Worm (Caenorhabditis elegans) whole organism, mixed stage, embryonic: ENCODE measurements around the gene arrd-9.

Source experiments
- M03D4.4 ChIP-seq: sonication (generic microtip); optimal IDR thresholded peaks from 2 replicates; lab custom pipeline; 2017; ENCODE audit warnings: mild to moderate bottlenecking, missing genetic modification characterization, missing compliant biosample characterization
- bed-3 ChIP-seq: fragments of 200-800 bp; sonication (Bioruptor generic); optimal IDR thresholded peaks from 3 replicates; lab custom pipeline; 2018; ENCODE audit warnings: mild to moderate bottlenecking, missing genetic modification characterization, moderate library complexity, missing compliant biosample characterization
- ceh-39 ChIP-seq: fragments of 150-350 bp; optimal IDR thresholded peaks from 2 replicates; lab custom pipeline; 2014; ENCODE audit warnings: missing biosample characterization, missing genetic modification characterization
- ceh-43 ChIP-seq: fragments of 200-800 bp; sonication (Bioruptor generic); optimal IDR thresholded peaks from 2 replicates; lab custom pipeline; 2018; ENCODE audit warnings: mild to moderate bottlenecking, missing genetic modification characterization, moderate library complexity, missing compliant biosample characterization
- ceh-83 ChIP-seq: fragments of 200-800 bp; sonication (Bioruptor generic); optimal IDR thresholded peaks from 2 replicates; lab custom pipeline; 2018; ENCODE audit warnings: mild to moderate bottlenecking, missing genetic modification characterization, missing compliant biosample characterization
- ces-1 ChIP-seq: fragments of 150-350 bp; optimal IDR thresholded peaks from 2 replicates; lab custom pipeline; 2014; ENCODE audit warnings: missing biosample characterization, missing genetic modification reagents, missing genetic modification characterization
- cnd-1 ChIP-seq: fragments of 200-800 bp; sonication (Bioruptor generic); optimal IDR thresholded peaks from 2 replicates; lab custom pipeline; 2018; ENCODE audit warnings: mild to moderate bottlenecking, missing genetic modification characterization, missing compliant biosample characterization
- drap-1 ChIP-seq: fragments of 200-800 bp; sonication (Bioruptor generic); optimal IDR thresholded peaks from 3 replicates; lab custom pipeline; 2018; ENCODE audit warnings: mild to moderate bottlenecking, missing genetic modification characterization, missing compliant biosample characterization
- elt-1 ChIP-seq: sonication (generic microtip); optimal IDR thresholded peaks from 2 replicates; lab custom pipeline; 2017; ENCODE audit warnings: missing genetic modification characterization, mild to moderate bottlenecking, missing compliant biosample characterization, antibody characterized with exemption, moderate library complexity, borderline replicate concordance; ENCODE audit not compliant: insufficient read depth
- elt-3 ChIP-seq: fragments of 150-350 bp; optimal IDR thresholded peaks from 2 replicates; lab custom pipeline; 2014; ENCODE audit warnings: missing biosample characterization, missing genetic modification characterization
- flh-1 ChIP-seq: fragments of 200-800 bp; sonication (Bioruptor generic); optimal IDR thresholded peaks from 2 replicates; lab custom pipeline; 2018; ENCODE audit warnings: mild to moderate bottlenecking, missing genetic modification characterization, moderate library complexity, missing compliant biosample characterization
- ham-2 ChIP-seq: fragments of 200-800 bp; sonication (Bioruptor generic); optimal IDR thresholded peaks from 2 replicates; lab custom pipeline; 2018; ENCODE audit warnings: mild to moderate bottlenecking, missing genetic modification characterization, missing compliant biosample characterization
- hlh-1 ChIP-seq: fragments of 150-350 bp; optimal IDR thresholded peaks from 2 replicates; lab custom pipeline; 2014; ENCODE audit warnings: missing biosample characterization, missing genetic modification reagents, missing genetic modification characterization
- lin-13 ChIP-seq: fragments of 150-350 bp; optimal IDR thresholded peaks from 2 replicates; lab custom pipeline; 2014; ENCODE audit warnings: missing biosample characterization, missing genetic modification characterization
- lsy-2 ChIP-seq: fragments of 150-350 bp; optimal IDR thresholded peaks from 2 replicates; lab custom pipeline; 2014; ENCODE audit warnings: missing biosample characterization, missing genetic modification characterization
- mab-5 ChIP-seq: fragments of 150-350 bp; optimal IDR thresholded peaks from 2 replicates; lab custom pipeline; 2014; ENCODE audit warnings: missing biosample characterization, missing genetic modification characterization
- mep-1 ChIP-seq: fragments of 150-350 bp; optimal IDR thresholded peaks from 2 replicates; lab custom pipeline; 2017; ENCODE audit warnings: missing biosample characterization, missing genetic modification reagents, missing genetic modification characterization, inconsistent platforms
- mls-2 ChIP-seq: sonication (generic microtip); optimal IDR thresholded peaks from 2 replicates; lab custom pipeline; 2016; ENCODE audit warnings: mild to moderate bottlenecking, missing genetic modification characterization, moderate library complexity, missing compliant biosample characterization
- nhr-12 ChIP-seq: fragments of 150-350 bp; optimal IDR thresholded peaks from 2 replicates; lab custom pipeline; 2014; ENCODE audit warnings: missing biosample characterization, missing genetic modification characterization
- nhr-2 ChIP-seq: fragments of 150-350 bp; optimal IDR thresholded peaks from 2 replicates; lab custom pipeline; 2014; ENCODE audit warnings: missing biosample characterization, missing genetic modification characterization
- nhr-237 ChIP-seq: fragments of 150-350 bp; optimal IDR thresholded peaks from 2 replicates; lab custom pipeline; 2014; ENCODE audit warnings: missing biosample characterization, missing genetic modification characterization
- nhr-28 ChIP-seq: fragments of 150-350 bp; optimal IDR thresholded peaks from 2 replicates; lab custom pipeline; 2014; ENCODE audit warnings: missing biosample characterization, missing genetic modification characterization
- nhr-76 ChIP-seq: sonication (generic microtip); optimal IDR thresholded peaks from 2 replicates; lab custom pipeline; 2017; ENCODE audit warnings: missing biosample characterization, missing genetic modification characterization
- pha-4 ChIP-seq: fragments of 150-350 bp; optimal IDR thresholded peaks from 2 replicates; lab custom pipeline; 2018; ENCODE audit warnings: missing biosample characterization, missing genetic modification reagents, missing genetic modification characterization
- sem-2 ChIP-seq: fragments of 200-800 bp; sonication (Bioruptor generic); optimal IDR thresholded peaks from 2 replicates; lab custom pipeline; 2018; ENCODE audit warnings: mild to moderate bottlenecking, missing genetic modification characterization, missing compliant biosample characterization
- snpc-4 ChIP-seq: fragments of 150-350 bp; optimal IDR thresholded peaks from 2 replicates; lab custom pipeline; 2014; ENCODE audit warnings: missing biosample characterization, missing genetic modification characterization
- sptf-1 ChIP-seq: sonication (generic microtip); optimal IDR thresholded peaks from 2 replicates; lab custom pipeline; 2017; ENCODE audit warnings: mild to moderate bottlenecking, missing genetic modification characterization, moderate library complexity, missing compliant biosample characterization
- unc-120 ChIP-seq: sonication (generic microtip); optimal IDR thresholded peaks from 2 replicates; lab custom pipeline; 2017; ENCODE audit warnings: missing genetic modification characterization, missing compliant biosample characterization; ENCODE audit not compliant: poor library complexity, severe bottlenecking
- unc-39 ChIP-seq: fragments of 150-350 bp; optimal IDR thresholded peaks from 2 replicates; lab custom pipeline; 2014; ENCODE audit warnings: missing biosample characterization, missing genetic modification characterization
- unc-62 ChIP-seq: fragments of 150-350 bp; optimal IDR thresholded peaks from 2 replicates; lab custom pipeline; 2014; ENCODE audit warnings: missing biosample characterization, missing genetic modification reagents, missing genetic modification characterization
- zip-8 ChIP-seq: fragments of 150-350 bp; optimal IDR thresholded peaks from 2 replicates; lab custom pipeline; 2014; ENCODE audit warnings: missing biosample characterization, missing genetic modification characterization

Gene arrd-9

DNA sequence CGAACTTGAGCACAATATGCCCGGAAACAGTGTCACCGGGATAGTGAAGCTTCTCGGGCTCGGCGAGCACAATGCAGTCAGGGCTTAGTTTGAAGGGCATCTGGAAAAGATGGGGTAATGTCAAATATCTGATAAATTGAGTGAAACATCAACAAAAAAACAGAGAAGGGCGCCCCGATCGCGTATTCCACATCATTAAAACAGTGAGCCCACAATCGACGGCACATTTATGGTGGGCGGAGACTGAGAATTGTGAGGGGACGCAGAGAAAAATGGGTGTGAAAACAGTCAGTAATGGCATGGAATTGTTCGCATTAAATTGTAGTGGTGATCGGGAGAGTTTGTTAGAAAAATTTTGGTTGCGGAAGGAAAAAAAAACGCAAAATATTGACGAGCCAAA, at the start of gene arrd-9:
Gene arrd-9, minus strand, starts transcription at position 101 of the 400 bp plus-strand sequence.
- TF ChIP-seq ceh-43 (GFP tag; lab: Kevin White, UChicago) (no peak), sptf-1 (tag; lab: Kevin White, UChicago) (no peak), zip-8 (no peak), elt-3 (tag; lab: Kevin White, UChicago) (no peak)

DNA sequence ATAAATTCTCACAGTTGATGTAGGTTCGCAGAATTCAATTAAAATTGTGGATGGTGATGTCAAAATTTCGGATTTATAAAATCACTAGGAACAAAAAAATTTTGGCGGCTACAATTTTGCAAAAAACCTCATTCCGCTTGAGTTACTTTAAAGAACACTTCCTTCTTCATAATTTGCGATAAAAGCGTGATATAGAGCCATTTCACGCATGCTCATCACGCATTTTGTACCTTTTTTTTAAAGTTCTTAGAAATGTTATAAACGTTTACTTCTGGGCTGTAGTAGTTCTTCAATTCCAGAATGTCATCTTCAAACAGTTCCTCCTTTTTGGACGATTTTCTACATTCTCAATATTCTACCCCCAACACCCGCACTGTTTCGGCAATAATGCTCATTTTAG, 47.2 kb upstream of the arrd-9 start, which contains the start of gene srx-119:
Gene srx-119, plus strand, starts transcription at position 301 of the 400 bp plus-strand sequence.
- TF ChIP-seq sptf-1 (tag; lab: Kevin White, UChicago) (no peak), elt-3 (tag; lab: Kevin White, UChicago) (no peak), mls-2 (tag; lab: Kevin White, UChicago) (no peak), drap-1 (GFP tag; lab: Kevin White, UChicago) (no peak), nhr-237 (tag; lab: Kevin White, UChicago) (no peak), zip-8 (no peak)
- TF ChIP-seq, all 35 proteins: peak for 0

ce11 chrII:12525526-12525925, 44.8 kb upstream of the arrd-9 start, which contains the start of gene srx-118:
TSS of gene srx-118 (plus strand) at chrII:12525826.
- TF ChIP-seq nhr-2 (tag; lab: Kevin White, UChicago) (no peak), cnd-1 (no peak), unc-120 (tag; lab: Kevin White, UChicago) (no peak), nhr-76 (no peak), zip-8 (no peak), nhr-12 (tag; lab: Kevin White, UChicago) (no peak), elt-1 (tag; lab: Kevin White, UChicago) (no peak), nhr-28 (tag; lab: Kevin White, UChicago) (no peak), sem-2 (GFP tag; lab: Kevin White, UChicago) (no peak), bed-3 (GFP tag; lab: Kevin White, UChicago) (no peak)

DNA sequence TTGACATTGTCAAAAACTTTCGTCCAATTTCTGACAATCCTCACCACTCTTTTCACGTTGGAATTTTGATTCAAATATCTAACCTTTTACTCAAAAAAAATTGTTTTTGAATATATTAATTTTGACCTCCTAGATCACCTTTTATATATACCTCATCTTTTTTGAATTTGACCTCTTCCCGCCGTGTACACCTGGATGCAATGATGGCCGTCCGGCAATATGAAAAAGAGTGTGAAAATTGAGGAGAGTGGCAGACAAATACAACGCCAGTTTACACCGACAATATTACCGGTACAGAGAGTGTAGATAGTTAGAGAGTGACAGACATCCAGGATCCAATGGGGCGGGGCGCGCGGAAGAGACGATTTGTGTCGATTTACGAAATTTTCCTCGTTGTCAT, 38.9 kb upstream of the arrd-9 start, which contains the start of gene ceh-99:
Gene ceh-99, plus strand, starts transcription at position 366 of the 400 bp plus-strand sequence.
- TF ChIP-seq pha-4 (tag; lab: Kevin White, UChicago), result no peak
- no peak for TF ChIP-seq mls-2 (tag; lab: Kevin White, UChicago)
- TF ChIP-seq nhr-237 (tag; lab: Kevin White, UChicago), result no peak
- TF ChIP-seq zip-8, result no peak
- no peak for TF ChIP-seq sptf-1 (tag; lab: Kevin White, UChicago)
- TF ChIP-seq ceh-39 (tag; lab: Kevin White, UChicago), result no peak
- TF ChIP-seq drap-1 (GFP tag; lab: Kevin White, UChicago), result no peak
- no peak for TF ChIP-seq sem-2 (GFP tag; lab: Kevin White, UChicago)
- no peak for TF ChIP-seq flh-1
- TF ChIP-seq lsy-2 (tag; lab: Kevin White, UChicago), result no peak
- no peak for TF ChIP-seq ces-1
- no peak for TF ChIP-seq ceh-83 (GFP tag; lab: Kevin White, UChicago)
- no peak for TF ChIP-seq nhr-12 (tag; lab: Kevin White, UChicago)
- no peak for TF ChIP-seq lin-13 (tag; lab: Kevin White, UChicago)

ce11 chrII:12518809-12519344, 38.2 kb upstream of the arrd-9 start, which contains the start of gene srh-70:
TSS of gene srh-70 (minus strand) at chrII:12518859.
- TF ChIP-seq mep-1 (no peak), mab-5 (tag; lab: Kevin White, UChicago) (no peak), hlh-1 (no peak), elt-1 (tag; lab: Kevin White, UChicago) (no peak), unc-62 (GFP tag; lab: Kevin White, UChicago) (no peak), cnd-1 (no peak), unc-39 (tag; lab: Kevin White, UChicago) (no peak), M03D4.4 (tag; lab: Kevin White, UChicago) (no peak), nhr-28 (tag; lab: Kevin White, UChicago) (no peak), ceh-43 (GFP tag; lab: Kevin White, UChicago) (no peak), bed-3 (GFP tag; lab: Kevin White, UChicago) (no peak), ham-2 (no peak), snpc-4 (tag; lab: Kevin White, UChicago) (no peak)
